Fruit fly (Drosophila melanogaster) S2 (cell line): Measurements from ENCODE around the gene CG8097.

ENCODE experiments used
- CG8478 ChIP-seq: fragments of >200 bp; optimal IDR thresholded peaks from 2 replicates; lab custom pipeline; 2018
- CTCF ChIP-seq, 2 experiments: fragments of >200 bp; optimal IDR thresholded peaks; 2 replicates each; lab custom pipeline; 2018

CG8097 gene

DNA sequence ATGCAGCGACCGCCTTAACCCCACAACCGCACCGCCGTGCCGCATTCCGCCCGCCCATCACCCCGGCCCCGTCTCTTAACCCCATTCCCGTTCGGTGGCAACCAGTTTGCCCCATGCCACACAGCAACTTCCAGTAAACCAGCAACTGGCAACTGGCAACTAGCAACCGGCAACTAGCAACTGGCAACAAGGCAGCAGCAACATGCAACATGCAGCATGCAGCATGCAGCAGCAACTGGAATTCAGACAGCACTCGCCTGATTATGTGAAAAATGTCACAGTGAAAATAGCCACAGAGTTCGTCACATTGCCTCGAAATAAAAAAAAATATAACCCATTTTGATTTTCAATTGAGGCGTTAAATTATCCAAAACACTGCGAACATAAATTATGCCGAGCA is 28.8 kb downstream of the CG8097 start:
- no peak for TF ChIP-seq CTCF (optimal IDR thresholded peaks at IDR 0.05; lab: Kevin White, UChicago)
- no peak for TF ChIP-seq CG8478 (lab: Kevin White, UChicago)

dm6 chrX:15615426-15615825 is 32.5 kb downstream of the CG8097 start:
- TF ChIP-seq CTCF (optimal IDR thresholded peaks at IDR 0.05; lab: Kevin White, UChicago) = no peak
- no peak for TF ChIP-seq CG8478 (lab: Kevin White, UChicago)

- TF ChIP-seq CG8478 (lab: Kevin White, UChicago) (no peak), CTCF (optimal IDR thresholded peaks at IDR 0.05; lab: Kevin White, UChicago) (no peak)
Observed at dm6 chrX:15616018-15616417, 33.1 kb downstream of the CG8097 start.

- no peak for TF ChIP-seq CG8478 (lab: Kevin White, UChicago)
- TF ChIP-seq CTCF (optimal IDR thresholded peaks at IDR 0.05; lab: Kevin White, UChicago) = no peak
Observed at dm6 chrX:15616532-15616931, 33.6 kb downstream of the CG8097 start.

dm6 chrX:15617916-15618315 is 35.0 kb downstream of the CG8097 start:
- no peak for TF ChIP-seq CG8478 (lab: Kevin White, UChicago)
- TF ChIP-seq CTCF (optimal IDR thresholded peaks at IDR 0.05; lab: Kevin White, UChicago) = no peak

DNA sequence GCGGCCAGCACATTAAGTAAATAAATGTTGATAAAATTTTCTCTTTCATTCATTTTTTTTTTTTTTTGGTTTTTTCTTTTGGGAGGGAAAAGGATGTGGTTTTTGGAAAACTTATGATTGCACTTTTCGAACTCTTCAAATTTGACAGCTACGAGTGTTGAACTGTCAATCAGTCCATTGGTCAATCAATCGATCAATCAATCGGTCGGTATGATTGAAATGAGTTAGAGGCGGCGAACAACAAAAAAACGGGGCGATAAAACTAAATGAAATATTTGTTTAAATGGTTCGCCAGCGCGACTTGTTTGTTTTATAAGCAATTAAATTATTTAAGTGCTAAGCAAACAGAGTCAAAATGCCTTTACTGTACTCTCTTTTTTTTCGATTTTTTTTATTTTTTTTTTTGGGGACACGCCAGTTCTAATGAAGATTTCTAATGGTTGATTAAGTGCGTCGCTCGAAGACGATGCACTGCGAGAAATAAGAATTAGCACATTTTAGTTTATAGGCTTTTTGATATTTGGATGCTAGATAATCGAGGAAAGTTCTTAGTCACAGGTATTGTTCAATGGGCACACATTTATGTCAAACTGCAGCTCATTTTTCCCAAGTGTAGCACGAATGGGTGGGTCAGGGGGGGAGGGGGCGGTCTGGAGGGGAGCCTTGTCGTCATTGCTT is 36.1 kb downstream of the CG8097 start:
- TF ChIP-seq CTCF (optimal IDR thresholded peaks at IDR 0.05; lab: Kevin White, UChicago) (no peak), CG8478 (lab: Kevin White, UChicago) (no peak)

DNA sequence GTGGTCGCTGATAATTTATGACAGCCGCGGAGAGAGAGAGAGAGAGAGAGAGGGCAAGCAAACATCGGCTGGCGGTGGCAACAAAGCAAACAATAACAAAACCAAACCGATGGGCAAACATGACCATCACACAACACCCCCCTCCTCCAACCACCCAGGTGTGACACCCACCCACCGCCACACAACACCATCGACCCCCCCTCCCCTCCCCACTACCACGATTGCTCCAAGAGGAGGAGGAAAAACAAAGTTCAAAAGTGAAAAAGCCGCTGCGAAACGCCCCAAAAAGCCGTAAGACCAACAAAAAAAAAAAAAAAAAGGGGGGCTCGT is 36.6 kb downstream of the CG8097 start:
- TF ChIP-seq CG8478 (lab: Kevin White, UChicago) (no peak), CTCF (optimal IDR thresholded peaks at IDR 0.05; lab: Kevin White, UChicago) (no peak)

DNA sequence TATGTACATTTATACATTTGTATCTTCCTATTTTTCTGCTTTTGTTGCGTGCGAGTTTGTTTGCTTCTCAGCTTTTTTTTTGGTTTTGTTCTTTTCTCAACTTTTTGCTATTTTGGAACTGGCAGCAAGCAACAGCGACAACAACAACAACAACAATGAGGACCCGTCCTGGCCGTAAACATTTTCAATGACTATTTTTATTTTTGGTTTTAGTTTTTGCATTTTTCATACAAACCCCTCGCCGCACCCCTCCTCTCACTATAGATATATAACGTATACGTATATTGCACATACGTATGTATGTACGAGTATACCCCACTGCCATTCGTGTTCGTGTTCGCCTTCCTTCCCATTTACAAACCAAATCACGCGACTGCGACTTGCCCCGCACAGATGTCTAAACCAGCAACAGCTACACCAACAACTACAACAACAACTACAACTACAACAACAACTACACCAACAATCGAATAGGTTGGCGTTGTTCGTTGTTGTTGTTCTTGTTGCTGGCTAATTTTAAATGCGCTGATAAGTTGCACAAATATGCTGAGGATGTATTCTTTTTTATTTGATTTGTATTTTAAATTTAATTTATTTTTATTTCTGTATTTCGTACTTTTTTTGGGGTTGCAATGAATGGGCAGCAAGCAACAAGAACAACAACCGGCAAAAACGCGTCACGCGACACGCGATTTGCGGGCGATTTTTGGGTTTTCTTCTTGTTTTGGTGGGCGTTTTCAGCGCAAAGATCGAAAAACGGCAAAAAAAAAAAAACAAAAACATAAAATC is 37.7 kb downstream of the CG8097 start:
- TF ChIP-seq CTCF (optimal IDR thresholded peaks at IDR 0.05; lab: Kevin White, UChicago) = no peak
- no peak for TF ChIP-seq CG8478 (lab: Kevin White, UChicago)

dm6 chrX:15622970-15623402 is 40.0 kb downstream of the CG8097 start:
- no peak for TF ChIP-seq CTCF (optimal IDR thresholded peaks at IDR 0.05; lab: Kevin White, UChicago)
- no peak for TF ChIP-seq CG8478 (lab: Kevin White, UChicago)

- no peak for TF ChIP-seq CTCF (optimal IDR thresholded peaks at IDR 0.05; lab: Kevin White, UChicago)
- TF ChIP-seq CG8478 (lab: Kevin White, UChicago) = no peak
Observed at dm6 chrX:15623809-15624208, 40.9 kb downstream of the CG8097 start.

- TF ChIP-seq CG8478 (lab: Kevin White, UChicago) (no peak), CTCF (optimal IDR thresholded peaks at IDR 0.05; lab: Kevin White, UChicago) (no peak)
Observed at dm6 chrX:15626279-15626678, 43.3 kb downstream of the CG8097 start.

DNA sequence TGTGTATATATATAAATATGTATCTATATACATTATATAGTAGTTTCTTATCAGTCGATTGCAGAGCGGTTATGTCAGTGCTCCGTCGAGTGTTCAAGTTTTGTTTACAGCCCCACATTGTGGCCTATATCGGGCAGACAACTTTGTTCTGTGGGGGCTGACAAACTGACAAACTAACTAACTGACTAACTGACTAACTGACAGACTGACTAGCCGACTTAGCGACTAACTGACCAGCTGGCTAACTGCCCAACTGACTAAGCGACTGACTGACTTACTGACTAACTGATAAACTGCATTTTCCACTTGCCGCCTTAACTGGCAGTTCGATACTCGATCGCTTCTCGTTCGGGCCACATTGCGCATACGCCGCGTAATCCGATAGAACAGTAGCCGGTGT is 47.0 kb downstream of the CG8097 start:
- no peak for TF ChIP-seq CG8478 (lab: Kevin White, UChicago)
- TF ChIP-seq CTCF (optimal IDR thresholded peaks at IDR 0.05; lab: Kevin White, UChicago) = no peak

DNA sequence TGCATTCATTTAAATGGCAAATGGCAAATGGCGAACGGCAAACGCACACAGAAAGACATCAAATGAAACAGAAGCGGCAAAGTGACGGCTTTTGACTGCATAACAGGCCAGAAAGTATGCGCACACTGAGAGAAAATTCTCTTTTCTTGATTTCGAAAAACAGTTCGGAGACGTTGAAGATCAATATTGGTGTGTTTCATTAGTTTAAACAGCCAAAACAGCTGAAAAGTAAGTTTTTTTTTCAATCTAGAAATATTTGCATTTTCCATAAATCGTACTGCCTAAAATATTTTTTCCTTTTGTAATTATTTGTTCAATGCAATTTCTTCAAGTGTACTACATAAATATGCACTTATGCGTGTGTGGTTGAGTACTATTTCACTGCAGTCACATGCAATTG is 47.9 kb downstream of the CG8097 start:
- no peak for TF ChIP-seq CTCF (optimal IDR thresholded peaks at IDR 0.05; lab: Kevin White, UChicago)
- no peak for TF ChIP-seq CG8478 (lab: Kevin White, UChicago)

DNA sequence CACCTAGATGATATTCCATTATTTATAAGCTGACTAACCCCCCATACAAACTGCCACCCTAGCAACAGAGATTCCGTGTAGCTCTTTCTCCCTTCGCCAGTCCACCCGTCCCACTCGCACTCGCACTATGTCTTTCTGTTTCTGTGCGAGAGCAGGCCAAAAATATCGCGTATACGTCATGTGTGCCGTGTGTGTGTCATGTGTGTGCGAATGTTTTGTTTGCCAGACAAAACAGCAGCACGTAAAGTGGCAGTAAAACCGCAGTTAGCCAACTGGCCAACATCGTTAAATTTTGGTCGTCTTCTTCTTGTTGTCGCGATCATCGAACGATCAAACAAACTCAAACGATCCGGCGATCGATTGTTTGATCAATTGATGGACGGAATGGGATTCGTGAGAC is 48.5 kb downstream of the CG8097 start:
- TF ChIP-seq CG8478 (lab: Kevin White, UChicago) (no peak), CTCF (optimal IDR thresholded peaks at IDR 0.05; lab: Kevin White, UChicago) (no peak)

DNA sequence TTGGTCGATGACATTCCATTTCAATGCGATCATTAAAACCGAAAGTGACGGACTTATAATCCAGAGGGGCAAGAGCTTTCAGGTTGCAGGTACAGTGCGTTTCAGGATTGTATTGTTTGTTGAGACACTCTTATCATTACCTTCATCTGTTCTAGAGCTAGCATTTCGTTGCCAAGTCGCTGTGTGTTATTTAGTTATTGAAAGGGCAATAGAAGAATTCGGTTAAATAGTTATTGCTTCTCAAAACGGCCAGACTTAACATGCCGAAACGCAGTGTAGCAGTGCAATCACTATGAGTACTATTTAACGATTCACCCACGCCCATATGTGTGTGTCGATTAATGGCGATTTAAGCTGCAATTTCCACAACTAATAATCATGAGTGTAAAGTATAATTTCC is 49.7 kb downstream of the CG8097 start:
- TF ChIP-seq CTCF (optimal IDR thresholded peaks at IDR 0.05; lab: Kevin White, UChicago) (no peak), CG8478 (lab: Kevin White, UChicago) (no peak)

- no peak for TF ChIP-seq CG8478 (lab: Kevin White, UChicago)
- no peak for TF ChIP-seq CTCF (optimal IDR thresholded peaks at IDR 0.05; lab: Kevin White, UChicago)
Observed at dm6 chrX:15633313-15633727, 50.4 kb downstream of the CG8097 start, which contains the start of gene sog. Gene sog, minus strand, starts transcription at chrX:15633434.
